Worm (Caenorhabditis elegans): Measurements from ENCODE around the gene pqn-13.

DNA sequence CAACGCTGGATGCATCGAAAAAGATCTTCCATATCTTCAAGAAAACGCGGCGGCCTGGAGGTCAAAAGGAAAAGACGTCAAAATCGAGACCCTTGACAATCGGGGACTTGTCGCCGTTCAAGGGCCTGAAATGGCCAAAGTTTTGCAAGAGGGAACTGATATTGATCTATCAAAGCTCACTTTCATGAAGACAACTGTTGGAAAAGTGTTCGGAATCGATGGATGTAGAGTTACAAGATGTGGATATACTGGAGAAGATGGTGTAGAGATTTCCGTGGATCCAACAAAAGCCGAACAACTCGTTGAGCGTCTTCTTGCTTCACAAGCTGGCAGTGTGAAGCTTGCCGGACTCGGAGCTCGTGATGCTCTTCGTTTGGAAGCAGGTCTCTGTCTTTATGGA lies 37.6 kb upstream of the pqn-13 start:
- TF ChIP-seq nhr-80 (tag; optimal IDR thresholded peaks at IDR 0.05) (no peak), lin-54 (GFP tag; optimal IDR thresholded peaks at IDR 0.05) (no peak), lin-40 (tag; optimal IDR thresholded peaks at IDR 0.05) (no peak), mcd-1 (GFP tag; IDR thresholded peaks at IDR 0.05) (no peak), ekl-4 (GFP tag; IDR thresholded peaks at IDR 0.05) (no peak), ets-4 (GFP tag; optimal IDR thresholded peaks at IDR 0.05) (no peak), hsf-1 (GFP tag; IDR thresholded peaks at IDR 0.05) (no peak), K11D2.4 (GFP tag; IDR thresholded peaks at IDR 0.05) (no peak)

Measured in whole organism, young adult.